Fruit fly (Drosophila melanogaster) whole organism, embryonic: ENCODE measurements around the gene Naxe.

ENCODE experiments used
- Antp ChIP-seq: fragments of 200-800 bp; sonication (Bioruptor generic); optimal IDR thresholded peaks from 3 replicates; lab custom pipeline; 2016; ENCODE audit warnings: missing biosample characterization, missing genetic modification characterization
- Awh ChIP-seq: fragments of 200-800 bp; sonication (Bioruptor generic); IDR thresholded peaks from 2 replicates; pipeline ENCODE4, ENCODE4 v1.3.6; 2022; ENCODE audit warnings: missing biosample characterization, missing genetic modification characterization
- CG10274 ChIP-seq: fragments of 200-800 bp; sonication (Bioruptor generic); optimal IDR thresholded peaks from 3 replicates; lab custom pipeline; 2017; ENCODE audit warnings: missing biosample characterization, mild to moderate bottlenecking, missing genetic modification characterization
- CG12219 ChIP-seq: fragments of 200-800 bp; sonication (Bioruptor generic); optimal IDR thresholded peaks from 3 replicates; lab custom pipeline; 2018; ENCODE audit warnings: missing biosample characterization, mild to moderate bottlenecking, missing genetic modification characterization
- CG12744 ChIP-seq: fragments of 200-800 bp; sonication (Bioruptor generic); optimal IDR thresholded peaks from 2 replicates; lab custom pipeline; 2016; ENCODE audit warnings: missing biosample characterization, missing genetic modification characterization
- CG15696 ChIP-seq: fragments of 200-800 bp; sonication (Bioruptor generic); optimal IDR thresholded peaks from 2 replicates; lab custom pipeline; 2019; ENCODE audit warnings: missing biosample characterization, mild to moderate bottlenecking, missing genetic modification characterization, moderate library complexity
- CG18011 ChIP-seq: fragments of 200-800 bp; sonication (Bioruptor generic); optimal IDR thresholded peaks from 2 replicates; lab custom pipeline; 2017; ENCODE audit warnings: missing biosample characterization, missing genetic modification characterization, mild to moderate bottlenecking, moderate library complexity, missing genotype
- CG2202 ChIP-seq: fragments of 200-800 bp; sonication (Bioruptor generic); optimal IDR thresholded peaks from 2 replicates; lab custom pipeline; 2018; ENCODE audit warnings: missing biosample characterization, mild to moderate bottlenecking, missing genetic modification characterization
- CG2875 ChIP-seq: fragments of 200-800 bp; sonication (Bioruptor generic); optimal IDR thresholded peaks from 2 replicates; lab custom pipeline; 2017; ENCODE audit warnings: missing biosample characterization, mild to moderate bottlenecking, missing genetic modification characterization, missing genetic modification reagents
- CG42726 ChIP-seq: fragments of 200-800 bp; sonication (Bioruptor generic); IDR thresholded peaks from 2 replicates; pipeline ENCODE4 v1.3.6; 2022; ENCODE audit warnings: missing biosample characterization, missing genetic modification characterization; ENCODE audit not compliant: partially characterized antibody
- CG4360 ChIP-seq: fragments of 200-800 bp; sonication (Bioruptor generic); IDR thresholded peaks from 2 replicates; pipeline ENCODE4 v1.3.6; 2022; ENCODE audit warnings: missing biosample characterization, missing genetic modification characterization
- CG4730 ChIP-seq: fragments of 200-800 bp; sonication (Bioruptor generic); IDR thresholded peaks from 2 replicates; pipeline ENCODE4 v1.3.6; 2022; ENCODE audit warnings: missing biosample characterization, missing genetic modification characterization
- CG4820 ChIP-seq: fragments of 200-800 bp; sonication (Bioruptor generic); optimal IDR thresholded peaks from 3 replicates; lab custom pipeline; 2016; ENCODE audit warnings: missing biosample characterization, missing genetic modification characterization
- CG7556 ChIP-seq: fragments of 200-800 bp; sonication (Bioruptor generic); optimal IDR thresholded peaks from 2 replicates; lab custom pipeline; 2017; ENCODE audit warnings: missing biosample characterization, mild to moderate bottlenecking, missing genetic modification characterization
- CG7963 ChIP-seq: fragments of 200-800 bp; sonication (Bioruptor generic); IDR thresholded peaks from 3 replicates; pipeline ENCODE4 v1.3.6; 2022; ENCODE audit warnings: missing biosample characterization, missing genetic modification characterization; ENCODE audit not compliant: partially characterized antibody
- CG8359 ChIP-seq: fragments of 200-800 bp; sonication (Bioruptor generic); optimal IDR thresholded peaks from 2 replicates; lab custom pipeline; 2017; ENCODE audit warnings: missing biosample characterization, mild to moderate bottlenecking, missing genetic modification characterization, borderline replicate concordance
- CG9215 ChIP-seq: fragments of 200-800 bp; sonication (Bioruptor generic); IDR thresholded peaks from 2 replicates; pipeline ENCODE4 v1.3.6; 2022; ENCODE audit warnings: missing biosample characterization, missing genetic modification characterization
- CG9609 ChIP-seq: fragments of 200-800 bp; sonication (Bioruptor generic); optimal IDR thresholded peaks from 3 replicates; lab custom pipeline; 2016; ENCODE audit warnings: missing biosample characterization, missing genetic modification characterization
- CG9817 ChIP-seq: fragments of 200-800 bp; sonication (Bioruptor generic); optimal IDR thresholded peaks from 2 replicates; lab custom pipeline; 2018; ENCODE audit warnings: missing biosample characterization, mild to moderate bottlenecking, missing genetic modification characterization, moderate library complexity
- Doc3 ChIP-seq: fragments of 200-800 bp; sonication (Bioruptor generic); IDR thresholded peaks from 3 replicates; pipeline ENCODE4 v1.3.6; 2022; ENCODE audit warnings: missing biosample characterization, missing genetic modification characterization; ENCODE audit not compliant: partially characterized antibody
- Dp ChIP-seq: fragments of 200-800 bp; sonication (Bioruptor generic); optimal IDR thresholded peaks from 2 replicates; lab custom pipeline; 2018; ENCODE audit warnings: missing biosample characterization, mild to moderate bottlenecking, missing genetic modification characterization, moderate library complexity
- H15 ChIP-seq: fragments of 200-800 bp; sonication (Bioruptor generic); IDR thresholded peaks from 3 replicates; pipeline ENCODE4 v1.3.6; 2022; ENCODE audit warnings: missing biosample characterization, missing genetic modification characterization
- Max ChIP-seq: fragments of 200-800 bp; sonication (Bioruptor generic); optimal IDR thresholded peaks from 2 replicates; lab custom pipeline; 2016; ENCODE audit warnings: missing biosample characterization, mild to moderate bottlenecking, missing genetic modification characterization
- Med ChIP-seq: fragments of 200-800 bp; sonication (Bioruptor generic); peaks from one replicate; lab custom pipeline; 2016; ENCODE audit warnings: missing biosample characterization, missing genetic modification characterization, mild to moderate bottlenecking, inconsistent platforms, moderate library complexity
- Nf-YA ChIP-seq: fragments of 200-800 bp; sonication (Bioruptor generic); IDR thresholded peaks from 2 replicates; pipeline ENCODE4 v1.3.6; 2022; ENCODE audit warnings: missing biosample characterization, missing genetic modification characterization
- Optix ChIP-seq: fragments of 200-800 bp; sonication (Bioruptor generic); IDR thresholded peaks from 3 replicates; pipeline ENCODE4 v1.3.6; 2022; ENCODE audit warnings: missing biosample characterization, missing genetic modification characterization
- Pdp1 ChIP-seq, 2 experiments: fragments of 200-800 bp; sonication (Bioruptor generic); optimal IDR thresholded peaks; 3 replicates each; lab custom pipeline; 2016; ENCODE audit warnings: missing biosample characterization in 2 of 2, missing genetic modification characterization in 2 of 2, mild to moderate bottlenecking in 1 of 2, moderate library complexity in 1 of 2
- Six4 ChIP-seq: fragments of 200-800 bp; sonication (Bioruptor generic); optimal IDR thresholded peaks from 2 replicates; lab custom pipeline; 2016; ENCODE audit warnings: missing biosample characterization, missing genetic modification characterization
- Xbp1 ChIP-seq: fragments of 200-800 bp; sonication (Bioruptor generic); optimal IDR thresholded peaks from 3 replicates; lab custom pipeline; 2016; ENCODE audit warnings: missing biosample characterization, mild to moderate bottlenecking, missing genetic modification characterization
- ac ChIP-seq: fragments of 200-800 bp; sonication (Bioruptor generic); optimal IDR thresholded peaks from 3 replicates; lab custom pipeline; 2017; ENCODE audit warnings: missing biosample characterization, mild to moderate bottlenecking, missing genetic modification characterization
- cato ChIP-seq: fragments of 200-800 bp; sonication (Bioruptor generic); optimal IDR thresholded peaks from 2 replicates; lab custom pipeline; 2016; ENCODE audit warnings: missing biosample characterization, missing genetic modification characterization, borderline replicate concordance
- chif ChIP-seq, 2 experiments: fragments of 200-800 bp; sonication (Bioruptor generic); optimal IDR thresholded peaks; 3 replicates each; lab custom pipeline; 2016; ENCODE audit warnings: missing biosample characterization in 2 of 2, missing genetic modification characterization in 2 of 2
- crp ChIP-seq, 2 experiments: fragments of 200-800 bp; sonication (Bioruptor generic); optimal IDR thresholded peaks; 2 replicates in 1 of 2; 3 replicates in 1 of 2; lab custom pipeline; 2017; ENCODE audit warnings: missing biosample characterization in 2 of 2, missing genetic modification characterization in 2 of 2, mild to moderate bottlenecking in 1 of 2, moderate library complexity in 1 of 2
- danr ChIP-seq: fragments of 200-800 bp; sonication (Bioruptor generic); IDR thresholded peaks from 2 replicates; pipeline ENCODE4 v1.3.6; 2022; ENCODE audit warnings: missing biosample characterization, missing genetic modification characterization
- esg ChIP-seq: fragments of 200-800 bp; sonication (Bioruptor generic); conservative IDR thresholded peaks from 2 replicates; pipeline ENCODE4 v1.3.6; 2022; ENCODE audit warnings: missing biosample characterization, missing genetic modification characterization
- grau ChIP-seq: fragments of 200-800 bp; optimal IDR thresholded peaks from 3 replicates; lab custom pipeline; 2019; ENCODE audit warnings: missing biosample characterization, mild to moderate bottlenecking, missing genetic modification characterization, moderate library complexity
- kah ChIP-seq: fragments of 200-800 bp; sonication (Bioruptor generic); optimal IDR thresholded peaks from 2 replicates; lab custom pipeline; 2018; ENCODE audit warnings: missing biosample characterization, mild to moderate bottlenecking, missing genetic modification characterization
- klu ChIP-seq: fragments of 200-800 bp; sonication (Bioruptor generic); IDR thresholded peaks from 2 replicates; pipeline ENCODE4 v1.3.6; 2022; ENCODE audit warnings: missing biosample characterization, missing genetic modification characterization
- nau ChIP-seq: fragments of 200-800 bp; sonication (Bioruptor generic); optimal IDR thresholded peaks from 3 replicates; lab custom pipeline; 2017; ENCODE audit warnings: missing biosample characterization, mild to moderate bottlenecking, missing genetic modification characterization, missing genetic modification reagents
- odd ChIP-seq: fragments of 200-800 bp; sonication (Bioruptor generic); optimal IDR thresholded peaks from 2 replicates; lab custom pipeline; 2017; ENCODE audit warnings: missing biosample characterization, mild to moderate bottlenecking, missing genetic modification characterization
- onecut ChIP-seq: fragments of 200-800 bp; sonication (Bioruptor generic); IDR thresholded peaks from 2 replicates; pipeline ENCODE4 v1.3.6; 2022; ENCODE audit warnings: missing biosample characterization, missing genetic modification characterization
- otp ChIP-seq: fragments of 200-800 bp; sonication (Bioruptor generic); IDR thresholded peaks from 3 replicates; pipeline ENCODE4, ENCODE4 v1.3.6; 2022; ENCODE audit warnings: missing biosample characterization, missing genetic modification characterization
- p53 ChIP-seq: fragments of 200-800 bp; sonication (Bioruptor generic); optimal IDR thresholded peaks from 2 replicates; lab custom pipeline; 2016; ENCODE audit warnings: missing biosample characterization, missing genetic modification characterization
- ranshi ChIP-seq: fragments of 200-800 bp; sonication (Bioruptor generic); IDR thresholded peaks from 2 replicates; pipeline ENCODE4 v1.3.6; 2022; ENCODE audit warnings: missing biosample characterization, missing genetic modification characterization
- tx ChIP-seq: fragments of 200-800 bp; sonication (Bioruptor generic); optimal IDR thresholded peaks from 2 replicates; lab custom pipeline; 2016; ENCODE audit warnings: missing biosample characterization, missing genetic modification characterization
- unpg ChIP-seq: fragments of 200-800 bp; sonication (Bioruptor generic); optimal IDR thresholded peaks from 3 replicates; lab custom pipeline; 2018; ENCODE audit warnings: missing biosample characterization, mild to moderate bottlenecking, missing genetic modification characterization, moderate library complexity
- wek ChIP-seq: fragments of 200-800 bp; sonication (Bioruptor generic); optimal IDR thresholded peaks from 3 replicates; lab custom pipeline; 2018; ENCODE audit warnings: missing biosample characterization, mild to moderate bottlenecking, missing genetic modification characterization, moderate library complexity
- zfh1 ChIP-seq: fragments of 200-800 bp; sonication (Bioruptor generic); IDR thresholded peaks from 3 replicates; pipeline ENCODE4 v1.3.6; 2022; ENCODE audit warnings: missing biosample characterization, missing genetic modification characterization

Naxe gene

DNA sequence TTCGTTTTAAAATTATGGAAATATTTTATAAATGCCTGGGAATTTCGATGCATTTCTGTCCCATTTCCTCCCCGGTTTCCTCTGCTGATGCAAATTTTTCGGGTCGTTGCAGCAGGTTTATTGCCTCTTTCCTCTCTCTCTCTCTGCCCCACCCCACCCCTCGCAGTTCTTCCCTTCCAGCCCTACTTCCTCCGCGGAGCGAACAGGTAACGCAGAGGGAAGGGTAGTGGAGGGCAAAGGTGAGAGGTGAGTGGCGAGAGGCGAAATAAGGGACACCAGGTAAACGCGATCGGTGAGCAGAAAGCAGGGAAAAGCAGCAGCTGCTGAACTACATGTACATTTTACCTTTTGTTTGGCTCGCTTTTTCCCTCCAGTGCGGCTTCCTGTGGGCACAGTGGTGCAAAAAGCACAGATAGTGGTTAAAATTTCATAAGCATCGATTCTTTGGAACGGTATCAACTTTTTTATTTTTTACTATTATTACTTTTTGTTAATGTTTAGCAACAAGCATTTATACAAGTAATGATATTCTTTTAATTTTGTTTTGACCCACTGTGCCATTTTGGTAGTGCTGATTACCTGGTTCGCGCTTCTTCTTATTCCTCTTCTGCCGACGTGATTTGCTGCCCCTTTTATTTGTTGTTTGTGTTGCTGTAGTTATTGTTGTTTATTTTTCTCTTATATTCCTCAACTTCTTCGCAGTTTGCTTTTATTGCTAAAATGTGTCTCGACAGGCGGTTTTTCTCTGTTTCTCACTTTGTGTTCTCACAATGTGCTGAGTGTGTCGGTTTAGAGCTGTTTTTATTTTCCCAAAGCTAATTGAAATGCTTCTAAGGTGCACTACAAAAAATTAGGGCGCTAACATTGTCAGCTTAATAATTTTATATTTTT lies 2.3 kb upstream of the Naxe start (continued):
- TF ChIP-seq Pdp1 (GFP tag; optimal IDR thresholded peaks at IDR 0.05; lab: Kevin White, UChicago) (peak; percentile 36 to 39), H15 (GFP tag; lab: Robert Waterston, UW) (peak; percentile 58; the same call in 2 of the 3 replicates), CG7963 (GFP tag; lab: Robert Waterston, UW) (no peak), CG15696 (tag; lab: Kevin White, UChicago) (peak; percentile 81), esg (GFP tag; lab: Robert Waterston, UW) (peak; percentile 44), CG18011 (GFP tag; lab: Kevin White, UChicago) (peak; percentile 35), Awh (GFP tag; lab: Robert Waterston, UW) (peak; percentile 74), CG4360 (peak; percentile 45; the same call in 1 of the 2 replicates), wek (no peak), Dp (GFP tag; lab: Kevin White, UChicago) (no peak), CG9609 (GFP tag; lab: Kevin White, UChicago) (peak; percentile 42), Med (GFP tag; lab: Kevin White, UChicago) (peak; percentile 68), CG7556 (peak; percentile 65), CG42726 (no peak), nau (GFP tag; lab: Kevin White, UChicago) (peak; percentile 13), p53 (GFP tag; lab: Kevin White, UChicago) (no peak), cato (GFP tag; lab: Kevin White, UChicago) (no peak), CG10274 (GFP tag; lab: Kevin White, UChicago) (peak; percentile 10), Nf-YA (GFP tag; lab: Robert Waterston, UW) (peak; percentile 35; the same call in 1 of the 2 replicates), ranshi (peak; percentile 74), Max (GFP tag; lab: Kevin White, UChicago) (peak; percentile 14), tx (GFP tag; lab: Kevin White, UChicago) (peak; percentile 15), Xbp1 (GFP tag; lab: Kevin White, UChicago) (peak; percentile 56), odd (GFP tag; lab: Kevin White, UChicago) (peak; percentile 53), CG8359 (GFP tag; lab: Kevin White, UChicago) (peak; percentile 56), CG4820 (GFP tag; lab: Kevin White, UChicago) (peak; percentile 43), Optix (peak; percentile 62; the same call in 2 of the 3 replicates), CG12744 (GFP tag; lab: Kevin White, UChicago) (peak; percentile 27), klu (GFP tag; lab: Robert Waterston, UW) (no peak), onecut (GFP tag; lab: Robert Waterston, UW) (peak; percentile 52; the same call in 1 of the 2 replicates), Doc3 (no peak), CG2875 (GFP tag; lab: Kevin White, UChicago) (peak; percentile 58), zfh1 (peak; percentile 89), unpg (peak; percentile 74), danr (GFP tag; lab: Robert Waterston, UW) (no peak), CG9215 (GFP tag; lab: Robert Waterston, UW) (peak; percentile 29; the same call in 1 of the 2 replicates), chif (GFP tag; optimal IDR thresholded peaks at IDR 0.05; lab: Kevin White, UChicago) (peak; percentile 32 to 61), CG12219 (GFP tag; lab: Kevin White, UChicago) (peak; percentile 13), grau (tag; lab: Kevin White, UChicago) (peak; percentile 57), otp (GFP tag; lab: Robert Waterston, UW) (peak; percentile 78), kah (GFP tag; lab: Kevin White, UChicago) (no peak), Six4 (GFP tag; lab: Kevin White, UChicago) (peak; percentile 16), CG9817 (tag; lab: Kevin White, UChicago) (peak; percentile 27), Antp (GFP tag; lab: Kevin White, UChicago) (peak; percentile 19), CG4730 (GFP tag; lab: Robert Waterston, UW) (no peak), CG2202 (tag; lab: Kevin White, UChicago) (peak; percentile 52), ac (GFP tag; lab: Kevin White, UChicago) (peak; percentile 79), crp (GFP tag; optimal IDR thresholded peaks at IDR 0.05; lab: Kevin White, UChicago) (no peak)
